Worm (Caenorhabditis elegans): ENCODE measurements around the gene cul-3.

- TF ChIP-seq zag-1 (tag; optimal IDR thresholded peaks at IDR 0.05) (no peak), unc-39 (tag; optimal IDR thresholded peaks at IDR 0.05) (no peak), aly-2 (tag; optimal IDR thresholded peaks at IDR 0.05) (no peak), nhr-237 (tag; optimal IDR thresholded peaks at IDR 0.05) (no peak), unc-62 (GFP tag; optimal IDR thresholded peaks at IDR 0.05) (no peak), nhr-77 (tag; optimal IDR thresholded peaks at IDR 0.05) (no peak), ztf-11 (tag; optimal IDR thresholded peaks at IDR 0.05) (no peak), snpc-4 (tag; optimal IDR thresholded peaks at IDR 0.05) (no peak), nhr-67 (tag; optimal IDR thresholded peaks at IDR 0.05) (no peak)
These were observed 57.4 kb downstream of the cul-3 start, which contains the start of gene kin-33 for ce11 chrV:234572-234971.

Measured in whole organism, L3 larva.